Worm (Caenorhabditis elegans) whole organism, late embryonic: ENCODE measurements around the gene B0495.7.
A peak's percentile ranks its signal among the peaks of the same experiment; 100 is the strongest.

Experiments used
- C08G9.2 ChIP-seq: sonication (generic microtip); optimal IDR thresholded peaks from 2 replicates; lab custom pipeline; 2016; ENCODE audit warnings: mild to moderate bottlenecking, missing genetic modification characterization, moderate library complexity, missing compliant biosample characterization
- C38D4.7 ChIP-seq: fragments of 200-800 bp; sonication (Bioruptor generic); optimal IDR thresholded peaks from 2 replicates; lab custom pipeline; 2018; ENCODE audit warnings: mild to moderate bottlenecking, missing genetic modification characterization, moderate library complexity, missing compliant biosample characterization
- F13H6.1 ChIP-seq: sonication (generic microtip); optimal IDR thresholded peaks from 2 replicates; lab custom pipeline; 2016; ENCODE audit warnings: missing genetic modification characterization, missing compliant biosample characterization
- K09A11.1 ChIP-seq: sonication (generic microtip); optimal IDR thresholded peaks from 2 replicates; lab custom pipeline; 2017; ENCODE audit warnings: antibody characterized with exemption, mild to moderate bottlenecking, missing genetic modification characterization, missing compliant biosample characterization; ENCODE audit not compliant: insufficient read depth
- ama-1 ChIP-seq: fragments of 150-350 bp; optimal IDR thresholded peaks from 2 replicates; lab custom pipeline; 2014
- ceh-2 ChIP-seq: sonication (generic microtip); optimal IDR thresholded peaks from 2 replicates; lab custom pipeline; 2016; ENCODE audit warnings: missing genotype, missing genetic modification characterization, missing compliant biosample characterization
- ceh-24 ChIP-seq: sonication (generic microtip); optimal IDR thresholded peaks from 2 replicates; lab custom pipeline; 2016; ENCODE audit warnings: mild to moderate bottlenecking, missing genetic modification characterization, missing compliant biosample characterization
- ceh-30 ChIP-seq: fragments of 150-350 bp; optimal IDR thresholded peaks from 2 replicates; lab custom pipeline; 2014; ENCODE audit warnings: missing biosample characterization, missing genetic modification characterization
- ceh-48 ChIP-seq: sonication (generic microtip); optimal IDR thresholded peaks from 2 replicates; lab custom pipeline; 2016; ENCODE audit warnings: missing genetic modification characterization, inconsistent platforms, missing compliant biosample characterization
- ceh-6 ChIP-seq: fragments of 200-800 bp; sonication (Bioruptor generic); optimal IDR thresholded peaks from 2 replicates; lab custom pipeline; 2018; ENCODE audit warnings: mild to moderate bottlenecking, missing genetic modification characterization, missing compliant biosample characterization
- dmd-4 ChIP-seq: sonication (generic microtip); optimal IDR thresholded peaks from 2 replicates; lab custom pipeline; 2016; ENCODE audit warnings: borderline replicate concordance, missing genetic modification characterization, missing compliant biosample characterization
- dve-1 ChIP-seq: sonication (generic microtip); optimal IDR thresholded peaks from 2 replicates; lab custom pipeline; 2017; ENCODE audit warnings: antibody characterized with exemption, mild to moderate bottlenecking, missing genetic modification characterization, missing compliant biosample characterization
- elt-2 ChIP-seq: sonication (generic microtip); optimal IDR thresholded peaks from 2 replicates; lab custom pipeline; 2016; ENCODE audit warnings: missing genetic modification reagents, missing genetic modification characterization, missing compliant biosample characterization
- ets-4 ChIP-seq: sonication (generic microtip); optimal IDR thresholded peaks from 2 replicates; lab custom pipeline; 2016; ENCODE audit warnings: missing genetic modification characterization, missing compliant biosample characterization
- fax-1 ChIP-seq: sonication (generic microtip); optimal IDR thresholded peaks from 2 replicates; lab custom pipeline; 2016; ENCODE audit warnings: missing genotype, missing genetic modification characterization, missing compliant biosample characterization
- fkh-10 ChIP-seq: fragments of 150-350 bp; optimal IDR thresholded peaks from 2 replicates; lab custom pipeline; 2014; ENCODE audit warnings: missing biosample characterization, missing genetic modification reagents, missing genetic modification characterization
- gmeb-2 ChIP-seq: sonication (generic microtip); optimal IDR thresholded peaks from 2 replicates; lab custom pipeline; 2016; ENCODE audit warnings: missing genetic modification characterization, inconsistent platforms, missing compliant biosample characterization
- hlh-13 ChIP-seq: fragments of 200-800 bp; sonication (Bioruptor generic); optimal IDR thresholded peaks from 2 replicates; lab custom pipeline; 2018; ENCODE audit warnings: mild to moderate bottlenecking, missing genetic modification characterization, missing compliant biosample characterization
- lin-11 ChIP-seq: fragments of 200-800 bp; sonication (Bioruptor generic); optimal IDR thresholded peaks from 2 replicates; lab custom pipeline; 2018; ENCODE audit warnings: mild to moderate bottlenecking, missing genetic modification characterization, missing compliant biosample characterization
- madf-2 ChIP-seq: sonication (generic microtip); optimal IDR thresholded peaks from 2 replicates; lab custom pipeline; 2017; ENCODE audit warnings: missing genetic modification characterization, missing compliant biosample characterization
- mec-3 ChIP-seq: sonication (generic microtip); optimal IDR thresholded peaks from 2 replicates; lab custom pipeline; 2016; ENCODE audit warnings: borderline replicate concordance, missing genetic modification characterization, missing compliant biosample characterization
- nhr-232 ChIP-seq: sonication (generic microtip); optimal IDR thresholded peaks from 2 replicates; lab custom pipeline; 2016; ENCODE audit warnings: missing genetic modification characterization, missing compliant biosample characterization
- pax-1 ChIP-seq: fragments of 150-350 bp; optimal IDR thresholded peaks from 2 replicates; lab custom pipeline; 2014; ENCODE audit warnings: missing biosample characterization, missing genetic modification characterization
- rnt-1 ChIP-seq: sonication (generic microtip); optimal IDR thresholded peaks from 2 replicates; lab custom pipeline; 2016; ENCODE audit warnings: missing genetic modification characterization, missing compliant biosample characterization
- sdc-2 ChIP-seq: sonication (generic microtip); optimal IDR thresholded peaks from 2 replicates; lab custom pipeline; 2016; ENCODE audit warnings: missing genotype, missing genetic modification characterization, missing compliant biosample characterization
- sox-2 ChIP-seq: fragments of 200-800 bp; sonication (Bioruptor generic); IDR thresholded peaks from 2 replicates; pipeline ENCODE4 v1.3.6; 2022; ENCODE audit warnings: missing genetic modification reagents, missing genetic modification characterization, missing compliant biosample characterization
- tbx-2 ChIP-seq: sonication (generic microtip); optimal IDR thresholded peaks from 2 replicates; lab custom pipeline; 2016; ENCODE audit warnings: missing genetic modification characterization, missing compliant biosample characterization
- unc-42 ChIP-seq: sonication (generic microtip); optimal IDR thresholded peaks from 2 replicates; lab custom pipeline; 2016; ENCODE audit warnings: missing genotype, missing genetic modification characterization, missing compliant biosample characterization
- ztf-16 ChIP-seq: sonication (generic microtip); optimal IDR thresholded peaks from 2 replicates; lab custom pipeline; 2017; ENCODE audit warnings: missing genetic modification characterization, missing compliant biosample characterization

The B0495.7 gene

ce11 chrII:7666338-7666737 is 38.7 kb downstream of the B0495.7 start:
- no peak for TF ChIP-seq ceh-30 (tag; lab: Kevin White, UChicago)
- TF ChIP-seq ets-4 (tag; lab: Kevin White, UChicago), result no peak
- no peak for TF ChIP-seq gmeb-2
- TF ChIP-seq ceh-24 (tag; lab: Kevin White, UChicago), result no peak
- no peak for TF ChIP-seq fax-1 (tag; lab: Kevin White, UChicago)
- TF ChIP-seq ceh-2 (tag; lab: Kevin White, UChicago), result no peak
- TF ChIP-seq K09A11.1, result no peak

- no peak for TF ChIP-seq ztf-16 (tag; lab: Kevin White, UChicago)
- no peak for TF ChIP-seq hlh-13
- no peak for TF ChIP-seq sox-2 (GFP tag; lab: Robert Waterston, UW)
- no peak for TF ChIP-seq ceh-48 (tag; lab: Kevin White, UChicago)
- no peak for TF ChIP-seq ama-1 (lab: Kevin White, UChicago)
- TF ChIP-seq sdc-2 (tag; lab: Kevin White, UChicago), result no peak
- no peak for TF ChIP-seq lin-11 (tag; lab: Kevin White, UChicago)
Measured at ce11 chrII:7663704-7664660, 41.1 kb downstream of the B0495.7 start, which contains the start of the genes F18A1.7 and rpa-1. Gene F18A1.7, minus strand, starts transcription at chrII:7663754. Gene rpa-1, plus strand, starts transcription at chrII:7664582.

ce11 chrII:7663028-7663427 is 42.0 kb downstream of the B0495.7 start:
- TF ChIP-seq dmd-4 (tag; lab: Kevin White, UChicago) (no peak), dve-1 (no peak), fkh-10 (GFP tag; lab: Kevin White, UChicago) (no peak), unc-42 (no peak), madf-2 (tag; lab: Kevin White, UChicago) (no peak), nhr-232 (tag; lab: Kevin White, UChicago) (no peak), tbx-2 (tag; lab: Kevin White, UChicago) (no peak), ceh-2 (tag; lab: Kevin White, UChicago) (no peak), C08G9.2 (tag; lab: Kevin White, UChicago) (no peak), rnt-1 (tag; lab: Kevin White, UChicago) (no peak), C38D4.7 (GFP tag; lab: Kevin White, UChicago) (no peak), mec-3 (no peak), ceh-30 (tag; lab: Kevin White, UChicago) (no peak)

DNA sequence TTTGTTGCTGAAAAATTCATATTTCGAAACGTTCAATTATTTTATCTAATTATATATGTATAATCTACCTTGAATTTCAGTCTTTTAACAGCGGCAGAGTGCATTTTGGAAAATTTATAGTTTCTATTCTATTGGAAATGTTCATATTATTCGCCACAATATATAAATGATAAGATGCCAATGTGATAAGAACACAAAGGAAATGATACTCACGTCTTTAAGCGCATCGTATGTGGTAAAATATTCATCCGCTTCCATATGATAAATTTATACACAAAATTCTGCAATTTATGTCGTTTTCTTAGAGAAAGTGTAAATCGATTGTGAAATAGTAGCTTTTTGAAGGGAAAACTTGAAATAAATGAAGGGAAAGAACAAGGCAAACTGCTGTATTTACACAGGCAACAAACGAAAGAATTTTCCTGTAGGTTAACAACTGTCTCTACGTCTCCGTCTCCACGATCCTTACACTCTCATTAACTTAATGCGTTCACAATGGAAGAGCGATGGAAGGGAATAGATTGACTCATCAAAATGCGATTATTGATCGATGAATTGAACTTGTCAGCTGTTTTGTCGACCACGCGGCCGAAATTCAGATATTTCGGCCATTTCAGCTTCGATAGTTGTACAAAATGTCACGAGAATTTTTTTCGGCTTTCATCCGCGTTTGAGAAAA is 42.9 kb downstream of the B0495.7 start, which contains the start of gene alfa-1:
TSS of gene alfa-1 (minus strand) at position 515 of the 679 bp plus-strand sequence.
- no peak for TF ChIP-seq pax-1 (tag; lab: Kevin White, UChicago)
- TF ChIP-seq K09A11.1, result no peak
- TF ChIP-seq F13H6.1 (tag; lab: Kevin White, UChicago), result no peak
- TF ChIP-seq ceh-6, result no peak
- peak; percentile 79 for TF ChIP-seq elt-2 (tag; lab: Kevin White, UChicago)
